Fruit fly (Drosophila melanogaster) whole organism, embryonic: ENCODE results near the gene Cyt-c-p.

Experiments
- Adf1 ChIP-seq: fragments of 200-800 bp; sonication (Bioruptor generic); IDR thresholded peaks from 2 replicates; pipeline ENCODE4 v1.3.6; 2022; ENCODE audit warnings: missing biosample characterization, missing genetic modification characterization
- Aef1 ChIP-seq: fragments of 200-800 bp; sonication (Bioruptor generic); IDR thresholded peaks from 3 replicates; pipeline ENCODE4 v1.3.6; 2022; ENCODE audit warnings: missing biosample characterization, missing genetic modification characterization
- CG11695 ChIP-seq: fragments of 200-800 bp; sonication (Bioruptor generic); IDR thresholded peaks from 3 replicates; pipeline ENCODE4 v1.3.6; 2022; ENCODE audit warnings: missing biosample characterization, missing genetic modification characterization
- CG12071 ChIP-seq: fragments of 200-800 bp; sonication (Bioruptor generic); optimal IDR thresholded peaks from 3 replicates; lab custom pipeline; 2018; ENCODE audit warnings: missing biosample characterization, mild to moderate bottlenecking, missing genetic modification characterization
- CG1529 ChIP-seq: fragments of 200-800 bp; sonication (Bioruptor generic); optimal IDR thresholded peaks from 3 replicates; lab custom pipeline; 2018; ENCODE audit warnings: missing biosample characterization, missing genetic modification characterization
- CG15479 ChIP-seq: fragments of 200-800 bp; sonication (Bioruptor generic); optimal IDR thresholded peaks from 3 replicates; lab custom pipeline; 2019; ENCODE audit warnings: missing biosample characterization, mild to moderate bottlenecking, missing genetic modification characterization, moderate library complexity
- CG17802 ChIP-seq: fragments of 200-800 bp; sonication (Bioruptor generic); optimal IDR thresholded peaks from 2 replicates; lab custom pipeline; 2018; ENCODE audit warnings: missing biosample characterization, mild to moderate bottlenecking, missing genetic modification characterization, moderate library complexity
- CG1792 ChIP-seq: fragments of 200-800 bp; sonication (Bioruptor generic); optimal IDR thresholded peaks from 2 replicates; lab custom pipeline; 2016; ENCODE audit warnings: missing biosample characterization, missing genetic modification characterization
- CG3163 ChIP-seq: fragments of 200-800 bp; sonication (Bioruptor generic); optimal IDR thresholded peaks from 3 replicates; lab custom pipeline; 2016; ENCODE audit warnings: missing biosample characterization, missing genetic modification characterization
- CG3838 ChIP-seq: fragments of 200-800 bp; sonication (Bioruptor generic); optimal IDR thresholded peaks from 3 replicates; lab custom pipeline; 2016; ENCODE audit warnings: missing biosample characterization, missing genetic modification characterization
- CG5180 ChIP-seq: fragments of 200-800 bp; sonication (Bioruptor generic); optimal IDR thresholded peaks from 3 replicates; lab custom pipeline; 2017; ENCODE audit warnings: missing biosample characterization, missing genetic modification characterization, mild to moderate bottlenecking, moderate library complexity, missing genetic modification reagents
- CG5953 ChIP-seq: fragments of 200-800 bp; sonication (Bioruptor generic); IDR thresholded peaks from 2 replicates; pipeline ENCODE4 v1.3.6; 2022; ENCODE audit warnings: missing biosample characterization, missing genetic modification characterization
- CG6683 ChIP-seq: fragments of 200-800 bp; sonication (Bioruptor generic); optimal IDR thresholded peaks from 2 replicates; lab custom pipeline; 2017; ENCODE audit warnings: missing biosample characterization, mild to moderate bottlenecking, missing genetic modification characterization, missing genetic modification reagents
- CG7271 ChIP-seq: fragments of 200-800 bp; sonication (Bioruptor generic); optimal IDR thresholded peaks from 2 replicates; lab custom pipeline; 2018; ENCODE audit warnings: missing biosample characterization, mild to moderate bottlenecking, missing genetic modification characterization, moderate library complexity
- CG7839 ChIP-seq: fragments of 200-800 bp; sonication (Bioruptor generic); optimal IDR thresholded peaks from 3 replicates; lab custom pipeline; 2018; ENCODE audit warnings: missing biosample characterization, mild to moderate bottlenecking, missing genetic modification characterization, moderate library complexity
- CG7963 ChIP-seq: fragments of 200-800 bp; sonication (Bioruptor generic); IDR thresholded peaks from 3 replicates; pipeline ENCODE4 v1.3.6; 2022; ENCODE audit warnings: missing biosample characterization, missing genetic modification characterization; ENCODE audit not compliant: partially characterized antibody
- CG9797 ChIP-seq: fragments of 200-800 bp; sonication (Bioruptor generic); optimal IDR thresholded peaks from 3 replicates; lab custom pipeline; 2018; ENCODE audit warnings: missing biosample characterization, mild to moderate bottlenecking, missing genetic modification characterization
- CTCF ChIP-seq: fragments of 200-800 bp; sonication (Bioruptor generic); optimal IDR thresholded peaks from 2 replicates; lab custom pipeline; 2017; ENCODE audit warnings: missing biosample characterization, mild to moderate bottlenecking, missing genetic modification characterization, moderate library complexity
- Deaf1 ChIP-seq: fragments of 200-800 bp; optimal IDR thresholded peaks from 3 replicates; lab custom pipeline; 2019; ENCODE audit warnings: missing biosample characterization, mild to moderate bottlenecking, missing genetic modification characterization, moderate library complexity
- ERR ChIP-seq: fragments of 200-800 bp; sonication (Bioruptor generic); optimal IDR thresholded peaks from 2 replicates; lab custom pipeline; 2016; ENCODE audit warnings: missing biosample characterization, missing genetic modification characterization
- Jarid2 ChIP-seq: fragments of 200-800 bp; sonication (Bioruptor generic); optimal IDR thresholded peaks from 3 replicates; lab custom pipeline; 2017; ENCODE audit warnings: mild to moderate bottlenecking, missing biosample characterization, missing genetic modification reagents, missing genetic modification characterization
- NK7.1 ChIP-seq: fragments of 200-800 bp; sonication (Bioruptor generic); optimal IDR thresholded peaks from 3 replicates; lab custom pipeline; 2016; ENCODE audit warnings: missing biosample characterization, missing genetic modification characterization
- Nf-YC ChIP-seq: fragments of 200-800 bp; optimal IDR thresholded peaks from 3 replicates; lab custom pipeline; 2019; ENCODE audit warnings: missing biosample characterization, mild to moderate bottlenecking, missing genetic modification characterization, moderate library complexity
- NfI ChIP-seq: fragments of 200-800 bp; sonication (Bioruptor generic); optimal IDR thresholded peaks from 3 replicates; lab custom pipeline; 2018; ENCODE audit warnings: missing biosample characterization, mild to moderate bottlenecking, missing genetic modification characterization, moderate library complexity
- Tbp ChIP-seq: fragments of >200 bp; optimal IDR thresholded peaks from 2 replicates; lab custom pipeline; 2018; ENCODE audit warnings: missing biosample characterization, missing genetic modification characterization
- Xrp1 ChIP-seq: fragments of 200-800 bp; sonication (Bioruptor generic); IDR thresholded peaks from 2 replicates; pipeline ENCODE4 v1.3.6; 2022; ENCODE audit warnings: missing biosample characterization, missing genetic modification characterization
- ato ChIP-seq: fragments of 200-800 bp; sonication (Bioruptor generic); IDR thresholded peaks from 2 replicates; pipeline ENCODE4 v1.3.6; 2022; ENCODE audit warnings: missing biosample characterization, missing genetic modification characterization; ENCODE audit not compliant: partially characterized antibody
- gem ChIP-seq: fragments of 200-800 bp; sonication (Bioruptor generic); optimal IDR thresholded peaks from 2 replicates; lab custom pipeline; 2019; ENCODE audit warnings: missing biosample characterization, mild to moderate bottlenecking, missing genetic modification characterization, moderate library complexity
- grn ChIP-seq: fragments of 200-800 bp; sonication (Bioruptor generic); optimal IDR thresholded peaks from 3 replicates; lab custom pipeline; 2017; ENCODE audit warnings: missing biosample characterization, missing genetic modification characterization
- hth ChIP-seq: fragments of >200 bp; optimal IDR thresholded peaks from 2 replicates; lab custom pipeline; 2017; ENCODE audit warnings: inconsistent platforms
- jumu ChIP-seq: fragments of 200-800 bp; sonication (Bioruptor generic); optimal IDR thresholded peaks from 3 replicates; lab custom pipeline; 2016; ENCODE audit warnings: missing biosample characterization, missing genetic modification characterization
- lola ChIP-seq, 3 experiments: fragments of >200 bp in 2 of 3; fragments of 200-800 bp in 1 of 3; sonication (Bioruptor generic) in 1 of 3; optimal IDR thresholded peaks; 2 replicates each; lab custom pipeline; 2017 to 2019; ENCODE audit warnings: missing biosample characterization in 3 of 3, missing genetic modification characterization in 3 of 3, mild to moderate bottlenecking in 1 of 3, moderate library complexity in 1 of 3
- mam ChIP-seq: fragments of 200-800 bp; sonication (Bioruptor generic); optimal IDR thresholded peaks from 3 replicates; lab custom pipeline; 2016; ENCODE audit warnings: missing biosample characterization, missing genetic modification characterization
- nom ChIP-seq: fragments of 200-800 bp; sonication (Bioruptor generic); optimal IDR thresholded peaks from 2 replicates; lab custom pipeline; 2017; ENCODE audit warnings: missing biosample characterization, missing genetic modification characterization, mild to moderate bottlenecking, moderate library complexity, missing genetic modification reagents
- onecut ChIP-seq: fragments of 200-800 bp; sonication (Bioruptor generic); IDR thresholded peaks from 2 replicates; pipeline ENCODE4 v1.3.6; 2022; ENCODE audit warnings: missing biosample characterization, missing genetic modification characterization
- otp ChIP-seq: fragments of 200-800 bp; sonication (Bioruptor generic); IDR thresholded peaks from 3 replicates; pipeline ENCODE4, ENCODE4 v1.3.6; 2022; ENCODE audit warnings: missing biosample characterization, missing genetic modification characterization
- prd ChIP-seq, 3 experiments: fragments of >200 bp in 2 of 3; fragments of 200-800 bp in 1 of 3; sonication (Bioruptor generic) in 1 of 3; optimal IDR thresholded peaks in 2 of 3; IDR thresholded peaks in 1 of 3; 2 replicates in 2 of 3; 3 replicates in 1 of 3; pipeline versions ENCODE4 v1.3.6 to Lab custom; 2017 to 2022; ENCODE audit warnings: missing biosample characterization in 1 of 3, missing genetic modification characterization in 1 of 3
- psq ChIP-seq: fragments of 200-800 bp; sonication (Bioruptor generic); optimal IDR thresholded peaks from 2 replicates; lab custom pipeline; 2017; ENCODE audit warnings: missing biosample characterization, missing genetic modification characterization
- pzg ChIP-seq: fragments of 200-800 bp; sonication (Bioruptor generic); optimal IDR thresholded peaks from 3 replicates; lab custom pipeline; 2018; ENCODE audit warnings: missing biosample characterization, mild to moderate bottlenecking, missing genetic modification characterization, moderate library complexity
- sima ChIP-seq: fragments of 200-800 bp; sonication (Bioruptor generic); optimal IDR thresholded peaks from 2 replicates; lab custom pipeline; 2016; ENCODE audit warnings: missing biosample characterization, missing genetic modification characterization
- slp2 ChIP-seq: fragments of 200-800 bp; sonication (Bioruptor generic); optimal IDR thresholded peaks from 2 replicates; lab custom pipeline; 2016; ENCODE audit warnings: missing biosample characterization, missing genetic modification characterization
- sna ChIP-seq: fragments of 200-800 bp; sonication (Bioruptor generic); IDR thresholded peaks from 2 replicates; pipeline ENCODE4 v1.3.6; 2022; ENCODE audit warnings: missing biosample characterization, missing genetic modification characterization; ENCODE audit not compliant: partially characterized antibody
- sqz ChIP-seq: fragments of 200-800 bp; sonication (Bioruptor generic); optimal IDR thresholded peaks from 3 replicates; lab custom pipeline; 2018; ENCODE audit warnings: missing biosample characterization, mild to moderate bottlenecking, missing genetic modification characterization
- sr ChIP-seq: fragments of 200-800 bp; sonication (Bioruptor generic); IDR thresholded peaks from 3 replicates; pipeline ENCODE4 v1.3.6; 2022; ENCODE audit warnings: missing biosample characterization, missing genetic modification characterization
- stc ChIP-seq: fragments of 200-800 bp; sonication (Bioruptor generic); IDR thresholded peaks from 2 replicates; pipeline ENCODE4 v1.3.6; 2022; ENCODE audit warnings: missing biosample characterization, missing genetic modification characterization
- unc-4 ChIP-seq: fragments of 200-800 bp; sonication (Bioruptor generic); IDR thresholded peaks from 2 replicates; pipeline ENCODE4 v1.3.6; 2022; ENCODE audit warnings: missing biosample characterization, missing genetic modification characterization; ENCODE audit not compliant: partially characterized antibody

Cyt-c-p gene

DNA sequence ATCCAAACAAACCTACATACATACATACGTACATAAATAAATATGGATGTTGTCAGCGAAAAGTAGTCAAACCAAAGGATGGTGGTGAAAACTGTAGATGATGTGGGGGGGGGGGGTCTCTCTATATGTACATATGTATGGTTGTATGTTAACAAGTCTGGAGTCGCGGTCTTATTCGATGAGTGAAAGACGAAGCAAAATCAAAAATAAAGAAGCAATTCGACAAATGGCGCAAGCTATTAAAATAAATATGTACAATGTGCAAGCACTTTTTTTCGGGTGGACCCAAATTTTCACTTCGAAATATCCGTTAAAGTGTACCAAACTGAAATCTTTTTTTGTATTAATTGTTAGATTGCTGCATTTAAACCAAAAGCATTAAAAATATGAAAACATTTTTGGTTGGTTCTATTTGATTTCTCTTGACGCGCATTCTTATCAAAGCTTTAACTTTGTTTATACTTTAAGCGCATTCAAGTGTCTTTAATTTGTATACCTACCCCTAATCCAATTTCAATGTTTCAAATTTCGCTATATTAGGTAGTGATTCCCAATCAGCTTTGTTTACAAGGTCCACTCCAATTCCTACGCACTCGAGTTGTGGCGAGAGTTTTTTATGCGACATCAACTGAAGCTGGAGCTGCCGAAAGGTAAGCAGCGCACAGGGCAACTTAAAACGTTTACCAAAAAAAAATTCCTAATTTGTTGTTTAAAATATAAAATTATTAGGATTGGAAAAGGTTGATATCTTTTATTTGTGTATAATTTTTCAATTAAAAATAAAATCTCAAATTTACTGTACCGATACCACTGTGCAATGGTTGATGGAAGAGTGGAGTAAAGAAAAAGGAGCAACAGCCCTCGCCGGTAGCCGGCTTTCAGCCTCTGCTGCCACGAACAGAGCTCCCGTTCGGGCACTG, 35.5 kb upstream of the Cyt-c-p start, which contains the start of gene CG31807 (continued):
- no peak for TF ChIP-seq sna (GFP tag; lab: Robert Waterston, UW)
- TF ChIP-seq psq (GFP tag; lab: Kevin White, UChicago), result no peak
- TF ChIP-seq CG5953, result no peak
- peak; percentile 95 for TF ChIP-seq nom (GFP tag; lab: Kevin White, UChicago)
- TF ChIP-seq sima (GFP tag; lab: Kevin White, UChicago), result no peak
- no peak for TF ChIP-seq Tbp
- no peak for TF ChIP-seq Jarid2 (GFP tag; lab: Kevin White, UChicago)
- TF ChIP-seq sqz (GFP tag; lab: Kevin White, UChicago), result peak; percentile 59
- TF ChIP-seq pzg (GFP tag; lab: Kevin White, UChicago), result no peak
- peak; percentile 90 for TF ChIP-seq gem (tag; lab: Kevin White, UChicago)
- peak; percentile 69 for TF ChIP-seq CG1529 (GFP tag; lab: Kevin White, UChicago)
- no peak for TF ChIP-seq CG7271 (tag; lab: Kevin White, UChicago)
- no peak for TF ChIP-seq CG15479
- TF ChIP-seq sr, result no peak
- peak; percentile 24 for TF ChIP-seq CG17802
- TF ChIP-seq, all 482 proteins: peak for 297

DNA sequence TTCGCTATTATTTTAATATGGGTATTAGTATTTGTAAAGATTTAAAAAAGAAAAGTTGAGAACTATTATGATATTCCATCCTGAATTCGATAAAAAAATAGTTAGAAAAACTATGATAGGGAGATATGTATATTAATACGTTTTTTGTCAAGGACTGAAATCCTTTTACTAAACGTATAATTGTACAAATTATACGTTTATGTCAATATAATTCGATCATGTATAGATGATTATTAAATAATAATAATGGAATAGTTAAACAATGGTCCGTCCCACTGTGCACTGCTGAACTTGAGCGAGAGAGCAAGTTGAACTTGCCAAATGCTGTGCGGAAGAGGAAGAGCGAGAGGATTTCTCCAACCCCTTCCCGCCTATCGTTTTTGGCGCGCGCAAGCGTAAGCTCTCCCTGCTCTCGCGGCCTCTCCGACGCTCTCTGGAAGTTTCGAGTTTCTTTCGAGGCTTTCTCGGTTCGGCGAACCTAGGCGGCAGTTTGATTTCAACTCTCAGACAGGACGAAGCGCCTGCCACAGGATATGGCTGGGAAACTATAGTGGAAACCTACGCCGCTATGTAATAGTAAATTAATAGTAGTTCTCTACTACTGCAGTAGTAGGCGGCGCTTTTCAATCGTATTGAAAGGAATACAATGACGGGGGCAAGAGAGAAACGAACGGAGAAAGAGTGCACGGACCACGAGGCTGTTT, 34.7 kb upstream of the Cyt-c-p start:
- TF ChIP-seq jumu (GFP tag; lab: Kevin White, UChicago), result no peak
- no peak for TF ChIP-seq CG3163 (GFP tag; lab: Kevin White, UChicago)
- no peak for TF ChIP-seq stc
- TF ChIP-seq CG7963 (GFP tag; lab: Robert Waterston, UW), result no peak
- no peak for TF ChIP-seq ato
- no peak for TF ChIP-seq unc-4 (GFP tag; lab: Robert Waterston, UW)
- peak; percentile 22 for TF ChIP-seq NfI (GFP tag; lab: Kevin White, UChicago)
- no peak for TF ChIP-seq CG12071
- TF ChIP-seq Adf1 (GFP tag; lab: Robert Waterston, UW), result no peak
- no peak for TF ChIP-seq Xrp1 (GFP tag; lab: Robert Waterston, UW)
- TF ChIP-seq slp2 (GFP tag; lab: Kevin White, UChicago), result no peak
- peak; percentile 46 for TF ChIP-seq CG6683 (GFP tag; lab: Kevin White, UChicago)
- TF ChIP-seq CG5180 (GFP tag; lab: Kevin White, UChicago), result peak; percentile 56
- no peak for TF ChIP-seq sna (GFP tag; lab: Robert Waterston, UW)
- TF ChIP-seq CG1792 (GFP tag; lab: Kevin White, UChicago), result no peak
- TF ChIP-seq prd (optimal IDR thresholded peaks at IDR 0.05; lab: Kevin White, UChicago), result no peak
- TF ChIP-seq prd (GFP tag; IDR thresholded peaks at IDR 0.05; lab: Robert Waterston, UW), result 0 out of 3 replicates have a peak, but pooled peaks have one; percentile 24
- TF ChIP-seq ERR (GFP tag; lab: Kevin White, UChicago), result no peak
- TF ChIP-seq NK7.1 (GFP tag; lab: Kevin White, UChicago), result no peak
- TF ChIP-seq onecut, result no peak
- TF ChIP-seq CG11695 (GFP tag; lab: Robert Waterston, UW), result peak; percentile 49; the same call in 1 of the 3 replicates
- TF ChIP-seq CG9797 (GFP tag; lab: Kevin White, UChicago), result no peak
- TF ChIP-seq Nf-YC (tag; lab: Kevin White, UChicago), result peak; percentile 56
- no peak for TF ChIP-seq mam
- no peak for TF ChIP-seq CG3838
- TF ChIP-seq lola (GFP tag; optimal IDR thresholded peaks at IDR 0.05; lab: Kevin White, UChicago), result peak in 1 of 3 experiments; percentile 33
- TF ChIP-seq psq (GFP tag; lab: Kevin White, UChicago), result no peak
- no peak for TF ChIP-seq Aef1 (GFP tag; lab: Robert Waterston, UW)
- TF ChIP-seq hth (lab: Kevin White, UChicago), result no peak
- no peak for TF ChIP-seq CTCF (GFP tag; lab: Kevin White, UChicago)
- no peak for TF ChIP-seq otp
- TF ChIP-seq CG7839 (tag; lab: Kevin White, UChicago), result peak; percentile 82
- TF ChIP-seq grn (GFP tag; lab: Kevin White, UChicago), result no peak
- TF ChIP-seq Deaf1, result peak; percentile 63
